Worm (Caenorhabditis elegans) whole organism, L3 larva: ENCODE data around the gene F43C11.3.

Experiments used
- ZK546.5 ChIP-seq: sonication (generic microtip); optimal IDR thresholded peaks from 2 replicates; lab custom pipeline; 2017; ENCODE audit warnings: missing biosample characterization, missing genetic modification characterization
- eor-1 ChIP-seq, 2 experiments: fragments of 150-350 bp; optimal IDR thresholded peaks; 2 replicates each; lab custom pipeline; 2014 to 2018; ENCODE audit warnings: missing biosample characterization in 2 of 2, missing genetic modification characterization in 2 of 2
- nhr-67 ChIP-seq: fragments of 150-350 bp; optimal IDR thresholded peaks from 2 replicates; lab custom pipeline; 2014; ENCODE audit warnings: missing biosample characterization, missing genetic modification characterization
- nhr-77 ChIP-seq: fragments of 150-350 bp; optimal IDR thresholded peaks from 2 replicates; lab custom pipeline; 2014; ENCODE audit warnings: missing biosample characterization, missing genetic modification characterization
- sea-2 ChIP-seq: fragments of 150-350 bp; sonication (generic microtip); optimal IDR thresholded peaks from 4 replicates; lab custom pipeline; 2014; ENCODE audit warnings: missing biosample characterization, missing genetic modification reagents, missing genetic modification characterization

- TF ChIP-seq ZK546.5 (tag; lab: Kevin White, UChicago) (no peak), nhr-67 (no peak), nhr-77 (tag; lab: Kevin White, UChicago) (no peak), eor-1 (tag; optimal IDR thresholded peaks at IDR 0.05; lab: Kevin White, UChicago) (no peak), sea-2 (GFP tag; lab: Kevin White, UChicago) (no peak)
Observed at ce11 chrII:2393821-2394220, 40.7 kb downstream of the F43C11.3 start, which contains the start of gene F16G10.11.
